Fruit fly (Drosophila melanogaster): Measurements from ENCODE around the gene CheB38a.

The CheB38a gene

DNA sequence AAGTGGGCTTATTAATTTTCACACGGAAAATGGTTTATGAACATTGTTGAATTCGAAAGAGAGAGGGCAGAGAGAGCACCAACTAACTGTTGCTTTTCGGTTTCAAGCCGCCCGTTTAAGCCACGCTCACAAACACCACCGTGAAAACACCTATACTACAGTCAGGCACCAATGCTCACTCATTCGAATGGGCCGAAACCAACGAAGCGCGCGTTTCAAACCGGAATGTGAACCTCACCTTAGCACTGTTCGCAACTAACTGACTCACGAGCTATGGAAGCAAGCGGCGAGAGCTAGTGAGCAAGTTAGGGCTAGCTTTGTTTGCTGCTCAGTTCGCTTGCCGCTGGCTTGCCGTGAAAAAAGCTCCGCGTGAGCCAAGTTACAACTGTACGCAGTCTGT lies 24.5 kb downstream of the CheB38a start (continued):
- TF ChIP-seq B-H2 (GFP tag; optimal IDR thresholded peaks at IDR 0.05) (peak; percentile 48), CG14965 (GFP tag; optimal IDR thresholded peaks at IDR 0.05; ENCODE audit: borderline replicate concordance) (no peak), fru (optimal IDR thresholded peaks at IDR 0.05) (no peak), ash1 (GFP tag; optimal IDR thresholded peaks at IDR 0.05) (no peak), Abd-B (GFP tag; optimal IDR thresholded peaks at IDR 0.05) (no peak), tio (GFP tag; optimal IDR thresholded peaks at IDR 0.05) (no peak), stc (GFP tag; IDR thresholded peaks at IDR 0.05) (no peak), CG33213 (GFP tag; optimal IDR thresholded peaks at IDR 0.05) (no peak), ind (GFP tag; optimal IDR thresholded peaks at IDR 0.05) (no peak), unc-4 (GFP tag; IDR thresholded peaks at IDR 0.05; ENCODE audit: partially characterized antibody) (peak; percentile 50; the same call in 1 of the 2 replicates), pzg (GFP tag; optimal IDR thresholded peaks at IDR 0.05) (no peak), CG10431 (GFP tag; optimal IDR thresholded peaks at IDR 0.05) (no peak), stwl (tag; optimal IDR thresholded peaks at IDR 0.05) (no peak), CG14710 (tag; optimal IDR thresholded peaks at IDR 0.05) (no peak), crp (GFP tag; optimal IDR thresholded peaks at IDR 0.05) (no peak), scrt (GFP tag; optimal IDR thresholded peaks at IDR 0.05) (peak; percentile 20), CG7556 (GFP tag; optimal IDR thresholded peaks at IDR 0.05) (no peak), bbx (GFP tag; IDR thresholded peaks at IDR 0.05; ENCODE audit: partially characterized antibody) (peak; percentile 54), gsb (GFP tag; IDR thresholded peaks at IDR 0.05) (no peak), Fer3 (tag; optimal IDR thresholded peaks at IDR 0.05) (peak; percentile 26), CG13287 (GFP tag; IDR thresholded peaks at IDR 0.05; ENCODE audit: partially characterized antibody) (peak; percentile 42), repo (GFP tag; optimal IDR thresholded peaks at IDR 0.05) (no peak), lab (GFP tag; optimal IDR thresholded peaks at IDR 0.05) (no peak), dysf (GFP tag; IDR thresholded peaks at IDR 0.05) (no peak), insv (GFP tag; optimal IDR thresholded peaks at IDR 0.05) (no peak), CG9817 (tag; optimal IDR thresholded peaks at IDR 0.05) (no peak), Bdp1 (GFP tag; optimal IDR thresholded peaks at IDR 0.05) (no peak), z (GFP tag; IDR thresholded peaks at IDR 0.05) (peak; percentile 78), Ravus (GFP tag; IDR thresholded peaks at IDR 0.05) (no peak), Hey (tag; optimal IDR thresholded peaks at IDR 0.05) (no peak), CG5953 (GFP tag; IDR thresholded peaks at IDR 0.05) (no peak), oc (tag; optimal IDR thresholded peaks at IDR 0.05) (peak; percentile 28), CG1792 (GFP tag; optimal IDR thresholded peaks at IDR 0.05) (no peak), zf30C (GFP tag; optimal IDR thresholded peaks at IDR 0.05) (no peak), gsb-n (tag; optimal IDR thresholded peaks at IDR 0.05) (no peak), Poxn (GFP tag; IDR thresholded peaks at IDR 0.05) (no peak), NFAT (GFP tag; IDR thresholded peaks at IDR 0.05) (peak; percentile 30; the same call in 1 of the 2 replicates), eyg (GFP tag; optimal IDR thresholded peaks at IDR 0.05) (no peak), CG3726 (GFP tag; IDR thresholded peaks at IDR 0.05) (no peak), Ets65A (GFP tag) (no peak), twi (tag; optimal IDR thresholded peaks at IDR 0.05) (no peak), CG12299 (tag; optimal IDR thresholded peaks at IDR 0.05) (peak; percentile 13), Rx (GFP tag; IDR thresholded peaks at IDR 0.05) (no peak), CG8290 (GFP tag; optimal IDR thresholded peaks at IDR 0.05) (no peak), CG8290 (tag; optimal IDR thresholded peaks at IDR 0.05) (peak in 1 of 2 experiments; percentile 60), row (GFP tag; IDR thresholded peaks at IDR 0.05) (no peak), C15 (GFP tag; IDR thresholded peaks at IDR 0.05) (no peak), CG16779 (GFP tag; IDR thresholded peaks at IDR 0.05) (peak; percentile 70), MBD-R2 (GFP tag; IDR thresholded peaks at IDR 0.05) (peak; percentile 21; the same call in 1 of the 2 replicates), CG1529 (GFP tag; optimal IDR thresholded peaks at IDR 0.05) (no peak), Max (GFP tag; optimal IDR thresholded peaks at IDR 0.05) (no peak), bowl (GFP tag; IDR thresholded peaks at IDR 0.05) (no peak), pita (GFP tag; optimal IDR thresholded peaks at IDR 0.05) (no peak)

Measured in whole organism, embryonic.